Fruit fly (Drosophila melanogaster) S2 (cell line): ENCODE data around the gene CG32485.

Source experiments
- CG8478 ChIP-seq: fragments of >200 bp; optimal IDR thresholded peaks from 2 replicates; lab custom pipeline; 2018
- CTCF ChIP-seq, 2 experiments: fragments of >200 bp; optimal IDR thresholded peaks; 2 replicates each; lab custom pipeline; 2018

DNA sequence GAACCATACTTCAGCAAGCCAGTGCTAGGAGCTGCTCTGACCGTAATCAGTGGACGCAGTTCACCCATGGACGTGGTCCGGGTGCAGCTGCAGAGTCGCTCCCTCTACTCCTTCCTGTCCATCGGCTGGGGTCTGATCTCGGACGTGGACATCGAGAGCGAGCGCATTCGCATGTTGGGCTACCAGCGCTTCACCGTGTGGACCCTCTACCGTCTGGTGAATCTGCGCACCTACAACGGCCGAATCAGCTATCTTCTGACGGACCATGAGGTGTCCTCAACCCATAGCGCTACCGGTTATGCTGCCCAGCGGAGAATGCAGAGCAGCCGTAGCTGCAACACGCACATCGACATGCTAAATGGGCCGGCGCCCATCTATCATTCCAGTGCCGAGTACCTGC is 1.5 kb upstream of the CG32485 start:
- no peak for TF ChIP-seq CG8478
- no peak for TF ChIP-seq CTCF (optimal IDR thresholded peaks at IDR 0.05; lab: Kevin White, UChicago)
